Worm (Caenorhabditis elegans): ENCODE data around the gene hlh-10.
A peak's percentile ranks its signal among the peaks of the same experiment; 100 is the strongest.

Gene hlh-10

DNA sequence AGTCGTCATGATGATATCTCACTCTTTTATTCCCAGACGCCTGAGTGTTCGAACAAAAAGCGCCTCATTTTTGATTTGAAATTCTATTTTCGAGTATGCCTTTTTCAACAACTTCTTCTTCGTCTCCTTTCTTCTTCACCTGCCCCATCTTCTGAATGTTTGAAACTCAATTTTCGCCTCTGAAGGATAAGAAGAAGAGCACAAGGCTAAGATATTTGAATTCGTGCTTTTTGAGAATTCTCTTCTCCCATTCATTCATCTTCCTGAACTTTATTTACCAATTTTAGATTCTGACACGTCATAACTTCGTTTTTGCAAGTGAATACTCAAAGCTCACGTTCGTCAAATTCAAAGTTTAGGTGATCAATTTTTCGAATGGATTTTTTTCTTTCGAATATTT lies 35.0 kb upstream of the hlh-10 start:
- TF ChIP-seq dmd-4 (tag; optimal IDR thresholded peaks at IDR 0.05; ENCODE audit: borderline replicate concordance) (no peak), nhr-11 (tag; optimal IDR thresholded peaks at IDR 0.05) (no peak), unc-42 (tag; optimal IDR thresholded peaks at IDR 0.05) (peak; percentile 39), K02D7.2 (tag; optimal IDR thresholded peaks at IDR 0.05) (no peak), ceh-14 (tag; optimal IDR thresholded peaks at IDR 0.05) (no peak), F13H6.1 (tag; optimal IDR thresholded peaks at IDR 0.05) (no peak), eyg-1 (tag; optimal IDR thresholded peaks at IDR 0.05) (no peak)

ce11 chrV:9314408-9314807 lies 32.4 kb upstream of the hlh-10 start:
- no peak for TF ChIP-seq unc-55 (GFP tag; optimal IDR thresholded peaks at IDR 0.05)
- no peak for TF ChIP-seq ceh-31 (tag; optimal IDR thresholded peaks at IDR 0.05)
- no peak for TF ChIP-seq hlh-13 (GFP tag; optimal IDR thresholded peaks at IDR 0.05)
- TF ChIP-seq odd-2 (tag; optimal IDR thresholded peaks at IDR 0.05) = no peak
- no peak for TF ChIP-seq unc-42 (tag; optimal IDR thresholded peaks at IDR 0.05)
- no peak for TF ChIP-seq ceh-34 (tag; optimal IDR thresholded peaks at IDR 0.05)
- TF ChIP-seq ref-2 (tag; optimal IDR thresholded peaks at IDR 0.05) = no peak

- TF ChIP-seq ceh-31 (tag; optimal IDR thresholded peaks at IDR 0.05) (no peak), ztf-16 (tag; optimal IDR thresholded peaks at IDR 0.05) (no peak), zip-5 (tag; optimal IDR thresholded peaks at IDR 0.05) (no peak), gmeb-2 (tag; optimal IDR thresholded peaks at IDR 0.05) (no peak), ama-1 (optimal IDR thresholded peaks at IDR 0.05) (no peak), C38D4.7 (GFP tag; optimal IDR thresholded peaks at IDR 0.05) (no peak), ceh-18 (tag; optimal IDR thresholded peaks at IDR 0.05) (no peak), mec-3 (tag; optimal IDR thresholded peaks at IDR 0.05; ENCODE audit: borderline replicate concordance) (no peak), nhr-232 (tag; optimal IDR thresholded peaks at IDR 0.05) (no peak), ceh-6 (GFP tag; optimal IDR thresholded peaks at IDR 0.05) (no peak), dmd-4 (tag; optimal IDR thresholded peaks at IDR 0.05; ENCODE audit: borderline replicate concordance) (no peak), pros-1 (tag; optimal IDR thresholded peaks at IDR 0.05) (no peak), ceh-45 (GFP tag; IDR thresholded peaks at IDR 0.05) (no peak)
Measured at ce11 chrV:9312377-9312776, 30.4 kb upstream of the hlh-10 start.

DNA sequence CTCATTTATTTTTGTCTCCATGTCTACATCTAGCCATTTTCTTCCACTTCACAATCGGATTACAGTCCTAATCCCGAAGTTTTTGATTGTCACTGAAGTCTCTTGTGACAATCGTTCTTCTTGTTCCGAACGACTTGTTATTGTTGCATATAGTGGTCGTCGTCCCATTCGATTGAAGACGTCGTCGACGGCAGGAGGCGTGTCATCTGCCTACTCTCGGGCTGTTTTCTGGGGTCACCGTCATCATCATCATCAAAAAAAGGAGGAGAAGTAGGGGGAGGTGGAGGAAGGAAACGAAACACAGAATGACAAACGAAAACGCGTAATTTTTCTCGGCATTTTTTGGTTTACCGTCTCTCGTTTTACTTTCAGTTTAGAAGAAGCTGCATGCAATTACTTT lies 23.1 kb upstream of the hlh-10 start, which contains the start of gene F44A2.3:
F44A2.3 (plus strand) TSS at position 301 of the 400 bp plus-strand sequence.
- TF ChIP-seq unc-3 (GFP tag; conservative IDR thresholded peaks at IDR 0.05) (no peak), unc-3 (tag; optimal IDR thresholded peaks at IDR 0.05) (no peak), C38D4.7 (GFP tag; optimal IDR thresholded peaks at IDR 0.05) (no peak), pat-9 (tag; optimal IDR thresholded peaks at IDR 0.05) (no peak), pax-1 (tag; optimal IDR thresholded peaks at IDR 0.05) (no peak), nhr-232 (tag; optimal IDR thresholded peaks at IDR 0.05) (no peak), zip-5 (tag; optimal IDR thresholded peaks at IDR 0.05) (no peak), unc-86 (tag; optimal IDR thresholded peaks at IDR 0.05) (no peak), madf-2 (tag; optimal IDR thresholded peaks at IDR 0.05) (no peak), unc-42 (tag; optimal IDR thresholded peaks at IDR 0.05) (no peak), dve-1 (tag; optimal IDR thresholded peaks at IDR 0.05) (no peak), fax-1 (tag; optimal IDR thresholded peaks at IDR 0.05) (no peak), pha-2 (tag; optimal IDR thresholded peaks at IDR 0.05) (no peak), ceh-18 (tag; optimal IDR thresholded peaks at IDR 0.05) (no peak)

DNA sequence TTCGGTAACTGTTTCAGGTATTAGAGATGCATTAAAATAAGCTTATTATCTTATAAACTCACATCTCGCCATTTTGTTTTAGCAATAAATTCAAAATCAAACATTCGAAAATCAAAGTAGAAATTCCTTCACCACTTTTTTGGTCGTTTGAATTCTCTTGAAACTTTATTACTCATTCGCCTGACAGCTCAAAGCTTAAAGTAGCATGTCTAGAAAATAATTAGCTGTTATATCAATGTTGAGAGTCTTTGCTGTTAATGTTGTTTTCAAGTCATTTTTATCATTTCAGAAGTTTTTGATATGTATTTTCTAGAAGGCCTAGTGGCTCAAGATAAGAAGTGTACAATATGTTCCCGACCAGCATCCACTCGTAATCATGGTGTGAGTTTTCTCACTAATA lies 21.0 kb upstream of the hlh-10 start, which contains the start of gene nhr-39:
nhr-39 (plus strand) TSS at position 301 of the 400 bp plus-strand sequence.
- TF ChIP-seq lim-6 (tag; optimal IDR thresholded peaks at IDR 0.05) = no peak

ce11 chrV:9297332-9297731 lies 15.3 kb upstream of the hlh-10 start, which contains the start of gene F44A2.5:
Gene F44A2.5 (plus strand): TSS chrV:9297632.
- no peak for TF ChIP-seq mec-3 (tag; optimal IDR thresholded peaks at IDR 0.05; ENCODE audit: borderline replicate concordance)
